Worm (Caenorhabditis elegans): Measurements from ENCODE around the gene ugt-66.

Gene ugt-66

ce11 chrIII:6194480-6194879, at the start of gene ugt-66:
TSS of gene ugt-66 (minus strand) at chrIII:6194580.
- no peak for TF ChIP-seq lin-13 (tag; optimal IDR thresholded peaks at IDR 0.05)
- TF ChIP-seq M03D4.4 (tag; optimal IDR thresholded peaks at IDR 0.05) = no peak
- no peak for TF ChIP-seq ceh-43 (GFP tag; optimal IDR thresholded peaks at IDR 0.05)
- no peak for TF ChIP-seq unc-62 (GFP tag; optimal IDR thresholded peaks at IDR 0.05)
- no peak for TF ChIP-seq pha-4 (tag; optimal IDR thresholded peaks at IDR 0.05)

ce11 chrIII:6240528-6240927, 46.1 kb upstream of the ugt-66 start, which contains the start of gene T12A2.3:
TSS of gene T12A2.3 (plus strand) at chrIII:6240828.
- TF ChIP-seq nhr-2 (tag; optimal IDR thresholded peaks at IDR 0.05) (no peak), sptf-1 (tag; optimal IDR thresholded peaks at IDR 0.05) (no peak), mls-2 (tag; optimal IDR thresholded peaks at IDR 0.05) (no peak), bed-3 (GFP tag; optimal IDR thresholded peaks at IDR 0.05) (no peak), nhr-12 (tag; optimal IDR thresholded peaks at IDR 0.05) (no peak), unc-39 (tag; optimal IDR thresholded peaks at IDR 0.05) (no peak), nhr-237 (tag; optimal IDR thresholded peaks at IDR 0.05) (no peak), ces-1 (GFP tag; optimal IDR thresholded peaks at IDR 0.05) (no peak)

ce11 chrIII:6236649-6237048, 42.3 kb upstream of the ugt-66 start, which contains the start of gene T12A2.21:
TSS of gene T12A2.21 (minus strand) at chrIII:6236749.
- TF ChIP-seq tbx-8 (GFP tag; optimal IDR thresholded peaks at IDR 0.05) (no peak), nhr-2 (tag; optimal IDR thresholded peaks at IDR 0.05) (no peak), sptf-1 (tag; optimal IDR thresholded peaks at IDR 0.05) (no peak), lsy-2 (tag; optimal IDR thresholded peaks at IDR 0.05) (no peak), unc-120 (tag; optimal IDR thresholded peaks at IDR 0.05; ENCODE audit: poor library complexity, severe bottlenecking) (no peak), bed-3 (GFP tag; optimal IDR thresholded peaks at IDR 0.05) (no peak), mep-1 (tag; optimal IDR thresholded peaks at IDR 0.05) (no peak), blmp-1 (tag; optimal IDR thresholded peaks at IDR 0.05) (no peak)

ce11 chrIII:6231880-6232279, 37.5 kb upstream of the ugt-66 start:
- TF ChIP-seq lin-13 (tag; optimal IDR thresholded peaks at IDR 0.05) = no peak
- TF ChIP-seq elt-3 (tag; optimal IDR thresholded peaks at IDR 0.05) = peak; percentile 60

DNA sequence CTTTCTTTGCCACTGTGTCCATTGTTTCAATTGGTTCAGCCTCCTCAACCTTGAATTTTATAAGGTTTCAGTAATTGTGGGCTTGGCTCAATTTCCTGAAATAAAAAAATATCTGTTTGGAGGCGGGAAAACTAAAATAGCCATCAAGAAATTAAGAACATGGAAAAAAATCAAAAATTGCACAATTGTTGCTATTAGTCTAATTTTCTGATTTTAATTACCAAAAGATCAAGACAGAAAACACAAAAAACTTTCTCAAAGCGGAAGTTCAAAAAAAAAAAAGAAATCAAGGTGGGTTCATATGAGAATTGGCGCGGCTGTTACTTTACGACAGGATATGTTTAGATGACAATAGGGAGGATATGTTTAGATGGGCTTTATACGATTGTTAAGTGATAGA, 36.5 kb upstream of the ugt-66 start, which contains the start of gene esyt-2:
Gene esyt-2, minus strand, starts transcription at position 101 of the 400 bp plus-strand sequence.
- TF ChIP-seq lin-32 (GFP tag; optimal IDR thresholded peaks at IDR 0.05) (no peak), ceh-39 (tag; optimal IDR thresholded peaks at IDR 0.05) (no peak), mep-1 (tag; optimal IDR thresholded peaks at IDR 0.05) (no peak), elt-1 (tag; optimal IDR thresholded peaks at IDR 0.05; ENCODE audit: borderline replicate concordance, insufficient read depth) (no peak), cnd-1 (tag; optimal IDR thresholded peaks at IDR 0.05) (no peak), drap-1 (GFP tag; optimal IDR thresholded peaks at IDR 0.05) (no peak), blmp-1 (tag; optimal IDR thresholded peaks at IDR 0.05) (no peak), nhr-76 (tag; optimal IDR thresholded peaks at IDR 0.05) (no peak), nhr-28 (tag; optimal IDR thresholded peaks at IDR 0.05) (no peak), tbx-8 (GFP tag; optimal IDR thresholded peaks at IDR 0.05) (no peak), snpc-4 (tag; optimal IDR thresholded peaks at IDR 0.05) (no peak), nhr-2 (tag; optimal IDR thresholded peaks at IDR 0.05) (no peak), ceh-43 (GFP tag; optimal IDR thresholded peaks at IDR 0.05) (no peak)

ce11 chrIII:6221403-6221802, 27.0 kb upstream of the ugt-66 start:
- TF ChIP-seq hlh-1 (tag; optimal IDR thresholded peaks at IDR 0.05) (no peak), mls-2 (tag; optimal IDR thresholded peaks at IDR 0.05) (no peak), ceh-39 (tag; optimal IDR thresholded peaks at IDR 0.05) (no peak), tbx-8 (GFP tag; optimal IDR thresholded peaks at IDR 0.05) (no peak), M03D4.4 (tag; optimal IDR thresholded peaks at IDR 0.05) (no peak), drap-1 (GFP tag; optimal IDR thresholded peaks at IDR 0.05) (no peak), lsy-2 (tag; optimal IDR thresholded peaks at IDR 0.05) (no peak), nhr-237 (tag; optimal IDR thresholded peaks at IDR 0.05) (no peak), lin-32 (GFP tag; optimal IDR thresholded peaks at IDR 0.05) (no peak), unc-62 (GFP tag; optimal IDR thresholded peaks at IDR 0.05) (no peak), zip-8 (tag; optimal IDR thresholded peaks at IDR 0.05) (no peak), mep-1 (tag; optimal IDR thresholded peaks at IDR 0.05) (no peak), unc-39 (tag; optimal IDR thresholded peaks at IDR 0.05) (no peak), snpc-4 (tag; optimal IDR thresholded peaks at IDR 0.05) (no peak), nhr-76 (tag; optimal IDR thresholded peaks at IDR 0.05) (no peak), nhr-2 (tag; optimal IDR thresholded peaks at IDR 0.05) (no peak)
